Worm (Caenorhabditis elegans) whole organism, L3 larva: ENCODE measurements around the gene F46H5.3.

ENCODE experiments used
- R02D3.7 ChIP-seq: fragments of 150-350 bp; optimal IDR thresholded peaks from 2 replicates; lab custom pipeline; 2014; ENCODE audit warnings: missing biosample characterization, missing genetic modification characterization
- ceh-16 ChIP-seq: sonication (generic microtip); optimal IDR thresholded peaks from 2 replicates; lab custom pipeline; 2017; ENCODE audit warnings: missing biosample characterization, missing genetic modification characterization
- ceh-28 ChIP-seq: fragments of 150-350 bp; optimal IDR thresholded peaks from 2 replicates; lab custom pipeline; 2014; ENCODE audit warnings: missing biosample characterization, missing genetic modification reagents, missing genetic modification characterization
- ceh-9 ChIP-seq: sonication (generic microtip); optimal IDR thresholded peaks from 2 replicates; lab custom pipeline; 2018; ENCODE audit warnings: missing biosample characterization, missing genetic modification characterization
- lsy-12 ChIP-seq: sonication (generic microtip); optimal IDR thresholded peaks from 2 replicates; lab custom pipeline; 2016; ENCODE audit warnings: mild to moderate bottlenecking, missing genetic modification characterization, missing compliant biosample characterization
- nhr-237 ChIP-seq: fragments of 150-350 bp; optimal IDR thresholded peaks from 2 replicates; lab custom pipeline; 2014; ENCODE audit warnings: missing biosample characterization, missing genetic modification characterization
- snpc-4 ChIP-seq: fragments of 150-350 bp; optimal IDR thresholded peaks from 2 replicates; lab custom pipeline; 2014; ENCODE audit warnings: missing biosample characterization, missing genetic modification characterization
- unc-39 ChIP-seq: sonication (generic microtip); optimal IDR thresholded peaks from 4 replicates; lab custom pipeline; 2017; ENCODE audit warnings: missing biosample characterization, missing genetic modification characterization

DNA sequence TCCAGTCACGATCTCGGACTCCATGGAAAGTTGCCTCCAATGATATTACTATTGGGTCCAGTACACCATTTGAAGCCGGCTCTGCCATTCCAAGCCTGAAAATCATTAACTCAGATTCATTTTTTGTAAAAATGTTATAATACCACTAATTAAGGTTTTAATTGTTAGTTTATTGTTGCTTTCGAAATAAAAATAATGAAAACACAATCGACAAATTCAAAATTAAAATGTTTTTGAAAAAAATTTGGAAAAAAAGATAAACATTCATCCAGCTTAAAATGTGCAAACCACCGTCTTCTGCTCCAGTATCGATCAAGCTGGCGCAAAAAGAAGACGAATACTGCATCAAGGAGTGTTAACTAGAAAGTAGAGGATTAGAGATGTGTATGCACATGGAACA lies 18.4 kb upstream of the F46H5.3 start, which contains the start of gene F46H5.5:
- TF ChIP-seq nhr-237 (tag; lab: Kevin White, UChicago) (no peak), unc-39 (tag; lab: Kevin White, UChicago) (no peak), lsy-12 (no peak), ceh-28 (no peak), ceh-9 (no peak), ceh-16 (no peak), snpc-4 (tag; lab: Kevin White, UChicago) (no peak), R02D3.7 (tag; lab: Kevin White, UChicago) (no peak)
